Worm (Caenorhabditis elegans): ENCODE results near the gene scp-1.

The scp-1 gene

DNA sequence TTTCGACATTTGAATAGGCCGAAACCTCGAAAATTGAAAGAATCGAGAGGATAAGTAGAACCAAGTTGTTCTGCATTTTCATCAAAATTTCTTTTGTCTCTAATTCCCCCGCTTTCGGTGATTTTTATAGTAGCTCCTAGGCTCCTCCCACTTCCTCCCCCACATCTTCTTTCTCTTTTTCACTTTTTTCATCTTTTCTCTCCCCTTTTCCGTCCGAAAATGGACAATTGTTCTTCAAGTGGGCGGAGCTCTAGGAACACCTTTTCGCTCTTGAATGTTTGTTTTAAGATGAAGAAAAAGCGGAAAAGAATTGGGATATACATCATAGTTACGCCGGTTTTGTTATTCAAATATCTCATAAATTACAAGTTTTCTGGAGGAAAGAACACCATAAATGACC is 12.7 kb downstream of the scp-1 start, which contains the start of gene F42A8.1:
Gene F42A8.1, minus strand, starts transcription at position 101 of the 400 bp plus-strand sequence.
- TF ChIP-seq unc-62 (GFP tag; optimal IDR thresholded peaks at IDR 0.05), result no peak

DNA sequence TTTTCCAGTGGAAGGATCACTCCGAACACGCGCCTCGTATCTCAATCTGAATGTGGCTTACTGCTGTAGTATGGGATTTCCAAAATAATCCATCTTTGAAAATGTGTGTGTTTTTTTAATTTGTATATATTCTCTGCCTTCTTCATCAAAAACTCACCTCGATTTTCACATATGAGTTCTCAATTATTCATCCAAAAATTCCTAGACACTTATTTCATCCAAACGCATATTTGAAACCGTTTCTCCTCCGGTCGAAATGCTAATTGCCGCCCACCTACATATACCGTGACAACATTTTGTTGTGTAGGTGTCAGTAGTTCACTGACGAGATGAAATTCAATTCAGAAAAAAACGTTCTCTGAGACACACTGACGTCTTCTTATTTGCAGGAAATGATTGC is 13.6 kb downstream of the scp-1 start:
- TF ChIP-seq unc-62 (GFP tag; optimal IDR thresholded peaks at IDR 0.05), result no peak

DNA sequence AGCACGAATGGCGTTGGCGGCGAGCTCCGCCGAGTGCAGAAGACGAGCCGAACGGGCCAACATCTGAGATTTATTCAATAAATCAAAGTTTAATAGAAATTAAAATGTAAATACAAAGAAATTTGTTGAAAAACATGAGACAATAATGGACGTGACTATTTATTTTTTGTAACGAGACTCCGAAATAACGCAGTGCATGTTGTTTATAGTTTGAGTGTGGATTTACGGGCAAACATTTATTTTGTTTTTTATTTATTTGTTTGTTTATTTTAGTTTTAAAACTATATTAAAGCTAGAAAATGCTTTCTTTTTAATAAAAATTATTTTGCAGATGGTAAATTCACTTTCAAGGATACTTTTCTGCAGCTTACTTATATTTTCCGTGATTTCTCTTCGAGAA is 18.9 kb downstream of the scp-1 start, which contains the start of the genes sdhb-1 and cup-15:
Gene sdhb-1, minus strand, starts transcription at position 63 of the 400 bp plus-strand sequence.
Gene cup-15, plus strand, starts transcription at position 332 of the 400 bp plus-strand sequence.
- no peak for TF ChIP-seq unc-62 (GFP tag; optimal IDR thresholded peaks at IDR 0.05)

DNA sequence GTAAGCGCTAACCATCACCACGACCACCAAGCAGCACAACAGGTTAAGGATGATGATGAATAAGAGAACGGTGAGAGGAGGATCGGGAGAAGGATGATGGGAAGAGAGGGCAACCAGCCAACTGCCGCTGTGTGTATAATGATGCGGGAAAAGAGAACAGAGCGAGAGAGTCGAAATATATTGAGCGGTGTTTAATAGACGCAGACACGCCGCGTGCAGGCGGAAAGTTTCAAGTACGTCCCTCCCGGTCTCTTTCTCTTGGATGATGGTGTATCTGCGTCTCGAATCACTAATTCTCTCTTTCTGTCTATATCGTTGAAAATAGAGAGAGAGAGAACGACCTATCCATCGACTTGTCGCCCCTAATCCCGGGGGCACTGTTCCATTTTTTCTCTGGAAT is 22.9 kb downstream of the scp-1 start:
- no peak for TF ChIP-seq unc-62 (GFP tag; optimal IDR thresholded peaks at IDR 0.05)

DNA sequence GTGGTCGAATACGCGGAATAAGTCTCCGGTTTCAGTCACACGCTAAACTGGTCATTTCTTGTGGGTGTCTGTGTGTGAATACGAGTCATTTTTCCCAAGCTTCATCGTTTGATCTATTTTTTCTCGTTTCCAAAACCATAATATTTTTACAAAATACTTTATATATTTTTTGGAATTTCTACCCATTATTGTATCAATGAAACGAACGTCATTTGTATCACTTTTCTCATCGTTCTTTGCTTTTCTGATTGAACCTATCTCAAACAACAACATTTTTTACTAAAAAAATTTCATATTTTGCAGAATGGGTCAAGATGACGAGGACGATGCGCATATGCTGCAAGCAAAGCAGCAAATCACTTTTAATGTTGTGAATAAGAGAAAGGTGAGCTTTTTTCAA is 24.4 kb downstream of the scp-1 start, which contains the start of gene mel-11:
Gene mel-11, plus strand, starts transcription at position 301 of the 400 bp plus-strand sequence.
- TF ChIP-seq unc-62 (GFP tag; optimal IDR thresholded peaks at IDR 0.05), result no peak

DNA sequence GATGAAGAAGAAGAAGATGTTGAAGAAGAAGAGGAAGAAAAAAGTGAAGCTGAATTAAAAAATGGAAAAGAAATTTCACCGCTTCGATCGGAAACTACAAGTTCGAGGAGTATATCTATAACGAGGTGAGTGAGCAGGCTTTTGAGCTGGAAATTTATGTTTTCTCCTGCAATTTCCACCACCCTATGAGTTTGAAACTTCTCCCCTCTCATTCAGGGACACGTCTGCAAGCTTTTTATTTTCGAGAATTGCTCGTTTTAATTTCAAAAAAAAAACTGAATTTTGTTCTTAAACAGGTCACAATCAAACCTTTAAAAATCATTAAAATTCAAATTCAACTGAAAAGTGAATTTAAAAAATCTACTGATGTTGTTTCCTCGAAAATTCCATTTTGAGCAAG is 28.4 kb downstream of the scp-1 start:
- TF ChIP-seq unc-62 (GFP tag; optimal IDR thresholded peaks at IDR 0.05), result no peak

DNA sequence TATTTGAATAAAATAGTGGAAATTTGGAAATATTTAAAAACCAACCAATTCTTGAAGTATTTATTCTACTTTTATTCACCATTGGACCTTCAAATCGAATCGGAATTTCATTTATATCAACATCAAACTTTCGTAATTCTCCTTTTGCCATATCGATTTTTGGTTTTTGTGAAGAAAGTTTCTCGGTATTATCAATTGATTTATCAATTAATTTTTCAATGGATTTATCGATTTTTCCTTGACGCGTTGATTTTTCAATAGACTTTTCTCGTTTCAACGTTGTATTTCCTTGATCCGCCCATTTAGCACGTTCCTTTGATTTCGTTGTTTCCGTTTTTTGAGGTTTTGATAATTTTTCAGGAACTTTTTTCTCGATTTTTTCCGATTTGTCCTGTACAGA is 35.6 kb downstream of the scp-1 start:
- TF ChIP-seq unc-62 (GFP tag; optimal IDR thresholded peaks at IDR 0.05), result no peak

DNA sequence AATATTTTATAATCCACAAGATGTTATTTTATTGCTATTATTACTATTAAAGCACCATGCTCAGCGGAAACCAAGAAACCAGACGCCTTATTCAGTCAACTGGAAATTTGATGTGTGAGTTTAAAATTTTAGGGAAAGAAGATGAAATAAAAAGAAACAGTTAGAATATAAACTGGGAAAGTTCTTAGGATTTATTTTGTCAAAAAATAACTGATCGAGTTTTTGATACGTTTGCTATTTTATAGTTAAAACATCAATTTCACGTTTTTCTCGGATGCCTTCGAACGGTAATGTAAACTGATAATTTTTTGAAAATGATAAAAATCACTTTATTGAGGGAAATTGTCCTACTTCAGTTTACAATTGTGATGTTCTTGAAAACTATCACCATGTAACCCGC is 38.6 kb downstream of the scp-1 start, which contains the start of gene C06C3.3:
Gene C06C3.3, minus strand, starts transcription at position 101 of the 400 bp plus-strand sequence.
- no peak for TF ChIP-seq unc-62 (GFP tag; optimal IDR thresholded peaks at IDR 0.05)

DNA sequence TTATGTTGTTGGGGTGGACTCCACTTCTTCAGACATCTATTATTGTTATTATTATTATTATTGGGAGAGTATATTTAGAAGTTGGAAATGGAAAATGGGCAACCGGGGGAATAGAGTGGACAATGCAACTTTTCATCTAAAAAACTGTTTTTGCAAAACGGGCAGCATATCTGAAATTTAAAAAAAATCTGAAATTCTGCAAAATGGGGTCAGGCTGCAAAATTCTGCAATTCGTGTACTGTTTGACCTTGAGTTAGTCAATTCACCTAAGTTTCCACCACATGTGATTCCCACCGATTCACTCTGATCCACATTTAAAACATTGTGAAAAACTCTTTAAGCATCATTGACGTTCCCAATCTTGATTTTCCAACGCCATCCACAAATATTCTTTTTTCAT is 39.2 kb downstream of the scp-1 start, which contains the start of gene C06C3.4:
Gene C06C3.4, plus strand, starts transcription at position 301 of the 400 bp plus-strand sequence.
- no peak for TF ChIP-seq unc-62 (GFP tag; optimal IDR thresholded peaks at IDR 0.05)

DNA sequence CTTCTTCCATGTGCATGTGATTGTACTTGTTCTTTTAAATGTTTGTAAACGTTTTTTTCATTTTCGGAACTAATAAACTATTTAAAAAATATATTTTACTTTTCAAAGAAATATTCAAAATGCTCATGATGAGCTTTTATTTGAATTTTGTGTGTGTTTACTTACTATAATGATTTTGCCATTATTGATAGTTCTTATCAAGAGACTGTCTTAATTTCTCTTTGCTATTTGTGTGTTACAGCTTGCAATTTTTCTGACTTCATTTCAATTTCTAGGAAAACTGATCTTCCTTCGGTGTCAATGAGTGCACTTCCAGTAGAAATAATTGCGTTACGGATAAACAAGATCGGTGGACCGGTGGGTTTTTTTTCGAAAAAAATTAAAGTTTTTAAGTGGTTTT is 41.0 kb downstream of the scp-1 start, which contains the start of gene C06C3.12:
Gene C06C3.12, plus strand, starts transcription at position 301 of the 400 bp plus-strand sequence.
- no peak for TF ChIP-seq unc-62 (GFP tag; optimal IDR thresholded peaks at IDR 0.05)

DNA sequence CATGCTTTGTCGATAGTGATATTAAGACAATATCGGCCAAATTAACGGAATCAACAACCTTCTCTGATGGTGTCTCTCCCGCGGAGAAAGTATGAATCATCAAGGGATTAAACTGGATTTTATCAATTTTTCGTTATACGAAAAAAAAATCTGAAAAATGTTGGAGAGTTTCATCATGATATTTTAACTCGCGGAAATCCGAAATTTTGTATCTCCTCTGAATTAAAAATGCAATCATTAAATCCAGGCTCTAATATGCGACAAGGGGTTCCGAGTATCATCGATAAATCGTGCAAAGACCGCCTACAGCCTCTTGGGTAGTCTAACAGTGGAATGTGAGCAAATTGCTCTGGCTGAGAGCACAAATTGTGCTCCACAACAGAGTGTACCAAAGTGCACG is 43.3 kb downstream of the scp-1 start, which contains the start of gene C06C3.10:
Gene C06C3.10, minus strand, starts transcription at position 101 of the 400 bp plus-strand sequence.
- TF ChIP-seq unc-62 (GFP tag; optimal IDR thresholded peaks at IDR 0.05), result no peak

DNA sequence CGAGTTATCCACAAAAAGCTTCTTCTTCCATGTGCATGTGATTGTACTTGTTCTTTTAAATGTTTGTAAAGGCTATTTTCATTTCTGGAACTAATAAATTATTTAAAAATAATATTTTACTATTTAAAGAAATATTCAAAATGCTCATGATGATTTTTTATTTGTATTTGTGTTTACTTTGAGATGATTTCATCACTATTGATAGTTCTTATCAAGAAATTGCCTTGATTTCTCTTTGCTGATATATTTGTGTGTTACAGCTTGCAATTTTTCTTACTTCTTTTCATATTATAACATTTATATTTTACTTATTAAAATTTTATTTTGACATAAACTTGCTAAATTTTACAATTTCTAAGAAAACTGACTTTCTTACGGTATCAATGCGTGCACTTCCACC is 44.4 kb downstream of the scp-1 start:
- TF ChIP-seq unc-62 (GFP tag; optimal IDR thresholded peaks at IDR 0.05), result no peak

DNA sequence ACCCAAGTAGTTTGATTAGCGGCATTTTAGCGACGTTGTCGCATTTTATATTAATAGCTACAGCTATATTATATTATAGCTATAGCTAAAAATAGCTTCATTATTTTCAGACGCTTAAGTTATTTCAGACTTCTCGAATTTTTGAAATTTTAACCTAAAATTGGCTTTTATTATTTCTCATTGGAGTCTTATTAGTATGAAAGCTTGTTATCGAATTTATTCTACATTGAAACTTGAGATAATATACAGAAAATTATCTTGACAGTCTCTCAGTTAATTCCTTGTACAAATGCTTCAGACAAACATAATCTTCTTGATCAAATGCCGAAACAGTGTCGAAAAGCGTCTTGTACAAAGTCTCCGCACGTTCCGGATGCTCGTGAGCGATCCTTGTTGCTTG is 46.0 kb downstream of the scp-1 start, which contains the start of gene srh-48:
Gene srh-48, plus strand, starts transcription at position 301 of the 400 bp plus-strand sequence.
- TF ChIP-seq unc-62 (GFP tag; optimal IDR thresholded peaks at IDR 0.05), result no peak

DNA sequence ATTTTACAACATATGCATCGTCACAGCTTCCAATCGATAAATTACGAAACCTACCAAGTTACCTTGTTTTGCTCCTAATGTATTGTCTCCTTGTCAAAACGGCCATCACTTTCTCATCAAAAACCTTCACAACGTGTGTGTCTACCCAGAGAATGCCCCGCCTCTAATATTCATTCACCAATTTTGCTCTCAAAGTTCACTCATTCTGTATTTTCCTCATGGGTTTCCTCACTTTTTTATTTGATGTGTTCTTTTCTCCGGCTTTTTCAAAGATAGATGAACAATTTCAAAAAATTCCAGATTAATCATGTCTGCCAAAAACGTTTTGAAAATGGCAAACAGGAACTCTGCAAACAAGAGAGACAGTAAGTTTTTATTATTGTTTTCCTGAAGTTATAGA is 51.4 kb downstream of the scp-1 start, which contains the start of gene C06C3.7:
Gene C06C3.7, plus strand, starts transcription at position 301 of the 400 bp plus-strand sequence.
- TF ChIP-seq unc-62 (GFP tag; optimal IDR thresholded peaks at IDR 0.05), result no peak

All from whole organism, dauer.